Worm (Caenorhabditis elegans): ENCODE data around the gene csn-6.

ce11 chrIV:13313156-13313555, 12.5 kb downstream of the csn-6 start:
- no peak for TF ChIP-seq jun-1 (tag; optimal IDR thresholded peaks at IDR 0.05)
- TF ChIP-seq unc-130 (GFP tag; optimal IDR thresholded peaks at IDR 0.05) = no peak
- no peak for TF ChIP-seq dpl-1 (GFP tag; optimal IDR thresholded peaks at IDR 0.05)
- TF ChIP-seq nhr-76 (tag; optimal IDR thresholded peaks at IDR 0.05) = no peak
- TF ChIP-seq snpc-4 (tag; optimal IDR thresholded peaks at IDR 0.05) = no peak
- TF ChIP-seq lin-39 (tag; optimal IDR thresholded peaks at IDR 0.05) = no peak
- no peak for TF ChIP-seq aly-2 (tag; optimal IDR thresholded peaks at IDR 0.05)
- TF ChIP-seq mep-1 (tag; optimal IDR thresholded peaks at IDR 0.05) = peak; percentile 27
- no peak for TF ChIP-seq fos-1 (tag; optimal IDR thresholded peaks at IDR 0.05)

Measured in whole organism, L4 larva.